Worm (Caenorhabditis elegans) whole organism, late embryonic: ENCODE data around the gene pqn-70.

ENCODE experiments used
- C08G9.2 ChIP-seq: sonication (generic microtip); optimal IDR thresholded peaks from 2 replicates; lab custom pipeline; 2016; ENCODE audit warnings: mild to moderate bottlenecking, missing genetic modification characterization, moderate library complexity, missing compliant biosample characterization
- C38D4.7 ChIP-seq: fragments of 200-800 bp; sonication (Bioruptor generic); optimal IDR thresholded peaks from 2 replicates; lab custom pipeline; 2018; ENCODE audit warnings: mild to moderate bottlenecking, missing genetic modification characterization, moderate library complexity, missing compliant biosample characterization
- K02D7.2 ChIP-seq: sonication (generic microtip); optimal IDR thresholded peaks from 2 replicates; lab custom pipeline; 2017; ENCODE audit warnings: mild to moderate bottlenecking, missing genetic modification characterization, missing compliant biosample characterization
- K09A11.1 ChIP-seq: sonication (generic microtip); optimal IDR thresholded peaks from 2 replicates; lab custom pipeline; 2017; ENCODE audit warnings: antibody characterized with exemption, mild to moderate bottlenecking, missing genetic modification characterization, missing compliant biosample characterization; ENCODE audit not compliant: insufficient read depth
- ceh-14 ChIP-seq: sonication (generic microtip); optimal IDR thresholded peaks from 2 replicates; lab custom pipeline; 2016; ENCODE audit warnings: missing genotype, missing genetic modification characterization, missing compliant biosample characterization
- ceh-2 ChIP-seq: sonication (generic microtip); optimal IDR thresholded peaks from 2 replicates; lab custom pipeline; 2016; ENCODE audit warnings: missing genotype, missing genetic modification characterization, missing compliant biosample characterization
- ceh-22 ChIP-seq: sonication (generic microtip); optimal IDR thresholded peaks from 2 replicates; lab custom pipeline; 2017; ENCODE audit warnings: missing biosample characterization, missing genetic modification characterization
- ceh-24 ChIP-seq: sonication (generic microtip); optimal IDR thresholded peaks from 2 replicates; lab custom pipeline; 2016; ENCODE audit warnings: mild to moderate bottlenecking, missing genetic modification characterization, missing compliant biosample characterization
- ceh-30 ChIP-seq: fragments of 150-350 bp; optimal IDR thresholded peaks from 2 replicates; lab custom pipeline; 2014; ENCODE audit warnings: missing biosample characterization, missing genetic modification characterization
- ceh-45 ChIP-seq: fragments of 200-800 bp; sonication (Bioruptor generic); IDR thresholded peaks from 2 replicates; pipeline ENCODE4 v1.3.6; 2022; ENCODE audit warnings: missing genetic modification reagents, missing genetic modification characterization, missing compliant biosample characterization
- ceh-48 ChIP-seq: sonication (generic microtip); optimal IDR thresholded peaks from 2 replicates; lab custom pipeline; 2016; ENCODE audit warnings: missing genetic modification characterization, inconsistent platforms, missing compliant biosample characterization
- ceh-9 ChIP-seq: sonication (generic microtip); optimal IDR thresholded peaks from 2 replicates; lab custom pipeline; 2016; ENCODE audit warnings: mild to moderate bottlenecking, missing genetic modification characterization, inconsistent platforms, missing compliant biosample characterization
- che-1 ChIP-seq: sonication (generic microtip); optimal IDR thresholded peaks from 2 replicates; lab custom pipeline; 2016; ENCODE audit warnings: mild to moderate bottlenecking, missing genetic modification characterization, missing compliant biosample characterization
- elt-2 ChIP-seq: sonication (generic microtip); optimal IDR thresholded peaks from 2 replicates; lab custom pipeline; 2016; ENCODE audit warnings: missing genetic modification reagents, missing genetic modification characterization, missing compliant biosample characterization
- elt-4 ChIP-seq: sonication (generic microtip); optimal IDR thresholded peaks from 2 replicates; lab custom pipeline; 2016; ENCODE audit warnings: missing genetic modification characterization, missing compliant biosample characterization
- ets-4 ChIP-seq: sonication (generic microtip); optimal IDR thresholded peaks from 2 replicates; lab custom pipeline; 2016; ENCODE audit warnings: missing genetic modification characterization, missing compliant biosample characterization
- eyg-1 ChIP-seq: sonication (generic microtip); optimal IDR thresholded peaks from 2 replicates; lab custom pipeline; 2016; ENCODE audit warnings: missing genotype, missing genetic modification characterization, missing compliant biosample characterization
- fax-1 ChIP-seq: sonication (generic microtip); optimal IDR thresholded peaks from 2 replicates; lab custom pipeline; 2016; ENCODE audit warnings: missing genotype, missing genetic modification characterization, missing compliant biosample characterization
- fkh-10 ChIP-seq: fragments of 150-350 bp; optimal IDR thresholded peaks from 2 replicates; lab custom pipeline; 2014; ENCODE audit warnings: missing biosample characterization, missing genetic modification reagents, missing genetic modification characterization
- fkh-6 ChIP-seq: sonication (generic microtip); optimal IDR thresholded peaks from 2 replicates; lab custom pipeline; 2016; ENCODE audit warnings: missing genetic modification characterization, missing compliant biosample characterization
- hlh-30 ChIP-seq: sonication (generic microtip); optimal IDR thresholded peaks from 2 replicates; lab custom pipeline; 2017; ENCODE audit warnings: antibody characterized with exemption, missing genetic modification characterization, missing compliant biosample characterization; ENCODE audit not compliant: insufficient read depth
- lin-11 ChIP-seq: fragments of 200-800 bp; sonication (Bioruptor generic); optimal IDR thresholded peaks from 2 replicates; lab custom pipeline; 2018; ENCODE audit warnings: mild to moderate bottlenecking, missing genetic modification characterization, missing compliant biosample characterization
- madf-2 ChIP-seq: sonication (generic microtip); optimal IDR thresholded peaks from 2 replicates; lab custom pipeline; 2017; ENCODE audit warnings: missing genetic modification characterization, missing compliant biosample characterization
- mec-3 ChIP-seq: sonication (generic microtip); optimal IDR thresholded peaks from 2 replicates; lab custom pipeline; 2016; ENCODE audit warnings: borderline replicate concordance, missing genetic modification characterization, missing compliant biosample characterization
- nfya-1 ChIP-seq: sonication (generic microtip); optimal IDR thresholded peaks from 2 replicates; lab custom pipeline; 2017; ENCODE audit warnings: missing genetic modification characterization, mild to moderate bottlenecking, missing compliant biosample characterization, antibody characterized with exemption, moderate library complexity
- nhr-11 ChIP-seq: fragments of 150-350 bp; optimal IDR thresholded peaks from 2 replicates; lab custom pipeline; 2014; ENCODE audit warnings: missing biosample characterization, missing genetic modification characterization
- nhr-232 ChIP-seq: sonication (generic microtip); optimal IDR thresholded peaks from 2 replicates; lab custom pipeline; 2016; ENCODE audit warnings: missing genetic modification characterization, missing compliant biosample characterization
- npax-4 ChIP-seq: sonication (generic microtip); optimal IDR thresholded peaks from 2 replicates; lab custom pipeline; 2016; ENCODE audit warnings: missing genetic modification characterization, missing compliant biosample characterization
- pat-9 ChIP-seq: fragments of 200-800 bp; sonication (Bioruptor generic); optimal IDR thresholded peaks from 2 replicates; lab custom pipeline; 2018; ENCODE audit warnings: mild to moderate bottlenecking, missing genetic modification characterization, moderate library complexity, missing compliant biosample characterization
- pax-1 ChIP-seq: fragments of 150-350 bp; optimal IDR thresholded peaks from 2 replicates; lab custom pipeline; 2014; ENCODE audit warnings: missing biosample characterization, missing genetic modification characterization
- pha-2 ChIP-seq: sonication (generic microtip); optimal IDR thresholded peaks from 2 replicates; lab custom pipeline; 2017; ENCODE audit warnings: mild to moderate bottlenecking, missing genetic modification characterization, missing compliant biosample characterization
- pha-4 ChIP-seq: fragments of 150-350 bp; optimal IDR thresholded peaks from 2 replicates; lab custom pipeline; 2018; ENCODE audit warnings: missing biosample characterization, missing genetic modification reagents, missing genetic modification characterization
- pqm-1 ChIP-seq: sonication (generic microtip); optimal IDR thresholded peaks from 2 replicates; lab custom pipeline; 2016; ENCODE audit warnings: missing genetic modification characterization, missing compliant biosample characterization
- ref-2 ChIP-seq: sonication (generic microtip); optimal IDR thresholded peaks from 2 replicates; lab custom pipeline; 2016; ENCODE audit warnings: missing genetic modification characterization, missing compliant biosample characterization
- rnt-1 ChIP-seq: sonication (generic microtip); optimal IDR thresholded peaks from 2 replicates; lab custom pipeline; 2016; ENCODE audit warnings: missing genetic modification characterization, missing compliant biosample characterization
- sox-2 ChIP-seq: fragments of 200-800 bp; sonication (Bioruptor generic); IDR thresholded peaks from 2 replicates; pipeline ENCODE4 v1.3.6; 2022; ENCODE audit warnings: missing genetic modification reagents, missing genetic modification characterization, missing compliant biosample characterization
- sox-4 ChIP-seq: sonication (generic microtip); optimal IDR thresholded peaks from 2 replicates; lab custom pipeline; 2017; ENCODE audit warnings: mild to moderate bottlenecking, missing genetic modification characterization, inconsistent platforms, missing compliant biosample characterization
- tbx-2 ChIP-seq: sonication (generic microtip); optimal IDR thresholded peaks from 2 replicates; lab custom pipeline; 2016; ENCODE audit warnings: missing genetic modification characterization, missing compliant biosample characterization
- unc-42 ChIP-seq: sonication (generic microtip); optimal IDR thresholded peaks from 2 replicates; lab custom pipeline; 2016; ENCODE audit warnings: missing genotype, missing genetic modification characterization, missing compliant biosample characterization
- unc-55 ChIP-seq: sonication (generic microtip); optimal IDR thresholded peaks from 2 replicates; lab custom pipeline; 2017; ENCODE audit warnings: missing biosample characterization, missing genetic modification reagents, missing genetic modification characterization
- unc-86 ChIP-seq: sonication (generic microtip); optimal IDR thresholded peaks from 2 replicates; lab custom pipeline; 2016; ENCODE audit warnings: missing genetic modification characterization, missing compliant biosample characterization
- zip-5 ChIP-seq: sonication (generic microtip); optimal IDR thresholded peaks from 2 replicates; lab custom pipeline; 2016; ENCODE audit warnings: missing genetic modification characterization, missing compliant biosample characterization

The pqn-70 gene

DNA sequence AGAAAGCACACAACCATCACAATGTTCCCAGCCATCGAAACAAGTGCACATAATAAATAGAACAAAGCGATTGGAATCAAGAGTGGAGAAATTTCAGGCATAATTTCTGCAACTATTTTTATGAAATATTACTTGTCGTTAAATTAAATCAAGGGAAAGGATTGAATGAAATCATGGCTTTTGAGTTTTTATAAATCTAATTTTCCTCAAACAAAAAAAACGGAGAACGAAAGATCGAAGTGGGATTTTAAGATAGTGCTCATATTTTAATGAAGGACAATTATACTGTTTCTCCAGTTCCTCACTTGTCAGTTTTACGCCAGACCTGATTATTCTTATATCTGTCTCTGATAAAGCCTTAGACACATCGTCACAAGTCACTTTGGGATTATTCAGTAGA is 23.9 kb upstream of the pqn-70 start, which contains the start of gene srsx-33:
TSS of gene srsx-33 (minus strand) at position 101 of the 400 bp plus-strand sequence.
- TF ChIP-seq sox-4: no peak
- TF ChIP-seq hlh-30 (tag; lab: Kevin White, UChicago): no peak
- no peak for TF ChIP-seq ceh-30
- no peak for TF ChIP-seq tbx-2 (tag; lab: Kevin White, UChicago)
- TF ChIP-seq ets-4 (tag; lab: Kevin White, UChicago): no peak
- no peak for TF ChIP-seq fax-1 (tag; lab: Kevin White, UChicago)
- TF ChIP-seq ceh-24 (tag; lab: Kevin White, UChicago): no peak
- TF ChIP-seq, all 69 proteins: peak for 0

DNA sequence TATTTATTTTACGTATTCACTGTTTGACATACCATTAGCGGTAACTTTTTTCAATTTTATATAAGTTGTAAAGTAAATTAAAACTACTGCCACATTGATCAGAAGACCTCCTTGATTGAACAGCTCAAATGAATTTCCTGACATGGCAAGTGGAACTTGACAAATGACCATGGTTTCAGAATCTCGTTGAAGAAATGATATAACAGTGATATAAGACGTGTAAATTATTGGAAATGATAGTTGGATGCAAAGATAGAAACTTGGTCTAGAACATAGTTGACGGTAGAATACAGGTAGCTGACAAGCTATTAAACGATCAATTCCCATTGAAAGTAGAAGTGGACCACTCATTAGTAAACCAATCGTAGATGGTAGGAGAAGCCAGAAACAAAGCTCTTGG is 23.3 kb upstream of the pqn-70 start:
- no peak for TF ChIP-seq zip-5 (tag; lab: Kevin White, UChicago)
- TF ChIP-seq madf-2: no peak
- TF ChIP-seq fkh-6 (tag; lab: Kevin White, UChicago): no peak
- TF ChIP-seq nhr-232: no peak
- TF ChIP-seq ceh-45 (GFP tag; lab: Robert Waterston, UW): no peak
- TF ChIP-seq rnt-1 (tag; lab: Kevin White, UChicago): no peak
- no peak for TF ChIP-seq K02D7.2 (tag; lab: Kevin White, UChicago)
- TF ChIP-seq ceh-2 (tag; lab: Kevin White, UChicago): no peak

DNA sequence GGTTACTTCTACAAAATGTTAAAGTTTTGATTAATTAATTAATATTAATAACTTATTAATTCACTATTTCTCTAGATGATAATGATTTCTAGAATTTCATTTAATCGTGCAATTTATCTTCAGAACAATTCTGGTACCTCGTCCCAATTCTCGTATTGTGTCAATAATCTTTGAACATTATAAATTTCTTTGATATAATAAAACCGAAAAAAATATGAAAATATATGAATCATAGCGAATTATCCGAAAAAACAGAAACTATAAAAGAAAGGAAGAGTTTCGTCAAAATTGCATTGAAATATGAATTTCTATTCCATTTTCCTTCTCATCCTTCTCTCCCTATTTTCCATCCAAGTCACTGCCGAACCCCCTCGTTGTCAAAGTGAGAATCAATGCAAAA is 22.2 kb upstream of the pqn-70 start, which contains the start of gene T19B10.12:
TSS of gene T19B10.12 (plus strand) at position 301 of the 400 bp plus-strand sequence.
- TF ChIP-seq C08G9.2 (tag; lab: Kevin White, UChicago): no peak
- no peak for TF ChIP-seq sox-4
- no peak for TF ChIP-seq ceh-2 (tag; lab: Kevin White, UChicago)
- TF ChIP-seq pax-1: no peak
- TF ChIP-seq fkh-6 (tag; lab: Kevin White, UChicago): no peak
- no peak for TF ChIP-seq pha-4 (tag; lab: Kevin White, UChicago)
- TF ChIP-seq eyg-1 (tag; lab: Kevin White, UChicago): no peak
- no peak for TF ChIP-seq ceh-30
- no peak for TF ChIP-seq sox-2 (GFP tag; lab: Robert Waterston, UW)
- TF ChIP-seq K09A11.1 (tag; lab: Kevin White, UChicago): no peak
- no peak for TF ChIP-seq ceh-22 (tag; lab: Kevin White, UChicago)
- no peak for TF ChIP-seq ceh-48 (tag; lab: Kevin White, UChicago)
- no peak for TF ChIP-seq ceh-9 (tag; lab: Kevin White, UChicago)
- TF ChIP-seq mec-3: no peak
- no peak for TF ChIP-seq nfya-1 (tag; lab: Kevin White, UChicago)
- no peak for TF ChIP-seq ceh-45 (GFP tag; lab: Robert Waterston, UW)
- TF ChIP-seq hlh-30 (tag; lab: Kevin White, UChicago): no peak
- TF ChIP-seq, all 69 proteins: peak for 0

DNA sequence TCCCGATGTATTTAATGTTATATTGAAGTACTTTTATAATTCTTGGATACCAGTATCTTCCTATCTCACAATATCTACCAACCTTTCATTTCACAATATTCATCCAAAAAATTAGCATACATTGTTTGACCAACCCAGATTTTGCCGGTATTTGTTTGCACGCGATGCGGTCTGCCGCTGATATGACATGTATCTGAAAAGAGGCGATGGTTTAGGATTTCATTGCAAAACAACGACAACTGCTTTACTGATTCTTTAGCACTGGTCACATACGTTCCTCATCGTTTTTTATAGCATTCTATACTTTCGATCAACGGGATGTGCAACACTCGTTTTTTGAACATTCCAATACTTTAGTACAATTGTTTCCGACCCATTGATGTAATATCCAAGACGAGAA is 19.3 kb upstream of the pqn-70 start, which contains the start of gene mam-4:
TSS of gene mam-4 (plus strand) at position 301 of the 400 bp plus-strand sequence.
- TF ChIP-seq ref-2: no peak
- no peak for TF ChIP-seq C38D4.7 (GFP tag; lab: Kevin White, UChicago)
- TF ChIP-seq zip-5 (tag; lab: Kevin White, UChicago): no peak
- no peak for TF ChIP-seq pha-2 (tag; lab: Kevin White, UChicago)
- TF ChIP-seq unc-42 (tag; lab: Kevin White, UChicago): no peak
- no peak for TF ChIP-seq sox-2 (GFP tag; lab: Robert Waterston, UW)
- TF ChIP-seq pqm-1 (tag; lab: Kevin White, UChicago): no peak
- no peak for TF ChIP-seq fkh-10 (GFP tag; lab: Kevin White, UChicago)
- no peak for TF ChIP-seq unc-86 (tag; lab: Kevin White, UChicago)

DNA sequence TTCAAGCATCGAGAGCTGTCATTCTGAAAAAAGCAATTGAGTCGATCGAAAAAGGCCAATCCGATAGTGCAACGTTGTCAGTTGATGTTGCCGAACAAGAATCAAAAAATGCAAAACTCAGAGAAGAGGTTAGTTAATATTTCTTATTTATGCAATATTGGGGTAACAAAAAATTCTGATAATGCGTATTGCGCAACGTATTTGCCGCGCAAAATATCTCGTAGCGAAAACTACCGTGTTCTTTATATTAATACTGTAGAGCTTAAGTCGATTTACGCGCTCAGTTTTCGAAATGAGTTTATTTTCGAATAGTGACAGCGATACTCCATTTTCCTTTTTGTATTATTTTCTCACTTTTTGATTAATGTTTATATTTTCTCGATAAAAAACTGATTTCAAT is 16.5 kb upstream of the pqn-70 start:
- TF ChIP-seq C08G9.2 (tag; lab: Kevin White, UChicago) (no peak), npax-4 (tag; lab: Kevin White, UChicago) (no peak), fax-1 (tag; lab: Kevin White, UChicago) (no peak), pat-9 (tag; lab: Kevin White, UChicago) (no peak), nhr-11 (no peak), elt-2 (tag; lab: Kevin White, UChicago) (no peak), K02D7.2 (tag; lab: Kevin White, UChicago) (no peak), ceh-14 (tag; lab: Kevin White, UChicago) (no peak), elt-4 (no peak), lin-11 (no peak), pax-1 (no peak), che-1 (tag; lab: Kevin White, UChicago) (no peak), unc-55 (GFP tag; lab: Kevin White, UChicago) (no peak), sox-2 (GFP tag; lab: Robert Waterston, UW) (no peak), sox-4 (no peak), ceh-22 (tag; lab: Kevin White, UChicago) (no peak), zip-5 (tag; lab: Kevin White, UChicago) (no peak), K09A11.1 (tag; lab: Kevin White, UChicago) (no peak), nfya-1 (tag; lab: Kevin White, UChicago) (no peak), C38D4.7 (GFP tag; lab: Kevin White, UChicago) (no peak)
